Worm (Caenorhabditis elegans): ENCODE data around the gene C18G1.1.

C18G1.1 gene

DNA sequence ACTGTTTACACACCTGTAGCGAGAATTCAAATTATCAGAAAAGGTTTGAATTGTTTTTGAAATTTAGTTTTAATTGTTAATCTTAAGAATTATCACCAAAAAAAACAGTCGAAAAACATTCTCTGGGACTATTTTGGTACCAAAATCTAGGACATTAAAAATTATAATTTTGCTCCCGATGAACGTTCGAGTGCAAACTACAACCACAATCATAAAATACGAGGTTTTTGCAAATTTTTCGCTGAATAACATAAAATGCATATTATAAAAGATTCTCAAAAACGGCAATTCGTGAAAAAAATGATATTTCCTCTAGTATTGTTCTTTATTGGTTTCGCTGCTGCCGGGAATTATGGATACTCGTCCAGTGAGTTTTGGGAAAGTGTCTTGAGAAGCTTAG is 12.6 kb downstream of the C18G1.1 start, which contains the start of gene R02F11.12:
TSS of gene R02F11.12 (plus strand) at position 301 of the 400 bp plus-strand sequence.
- TF ChIP-seq nhr-77 (tag; optimal IDR thresholded peaks at IDR 0.05), result no peak
- no peak for TF ChIP-seq egl-5 (tag; optimal IDR thresholded peaks at IDR 0.05)

- TF ChIP-seq nhr-11 (tag; optimal IDR thresholded peaks at IDR 0.05) (no peak), R02D3.7 (tag; optimal IDR thresholded peaks at IDR 0.05) (no peak), ceh-28 (tag; optimal IDR thresholded peaks at IDR 0.05) (no peak), fos-1 (tag; optimal IDR thresholded peaks at IDR 0.05) (no peak), ZK546.5 (tag; optimal IDR thresholded peaks at IDR 0.05) (no peak), nhr-43 (tag; optimal IDR thresholded peaks at IDR 0.05; ENCODE audit: poor library complexity, severe bottlenecking) (no peak), pqm-1 (tag; optimal IDR thresholded peaks at IDR 0.05) (no peak), mdl-1 (tag; optimal IDR thresholded peaks at IDR 0.05) (no peak)
These were observed 13.8 kb downstream of the C18G1.1 start, which contains the start of gene R02F11.11 for ce11 chrV:4791569-4791968. Gene R02F11.11 (plus strand): TSS chrV:4791869.

ce11 chrV:4794308-4794707 is 16.5 kb downstream of the C18G1.1 start, which contains the start of gene R02F11.2:
Gene R02F11.2 (plus strand): TSS chrV:4794599.
- TF ChIP-seq hmg-11 (tag; optimal IDR thresholded peaks at IDR 0.05) (no peak), nhr-11 (tag; optimal IDR thresholded peaks at IDR 0.05) (peak; percentile 45), lsy-12 (tag; optimal IDR thresholded peaks at IDR 0.05) (no peak), nhr-25 (tag; optimal IDR thresholded peaks at IDR 0.05) (no peak)

ce11 chrV:4800794-4801193 is 23.0 kb downstream of the C18G1.1 start, which contains the start of gene R02F11.1:
Gene R02F11.1 (plus strand): TSS chrV:4801094.
- TF ChIP-seq ceh-16 (tag; optimal IDR thresholded peaks at IDR 0.05) (no peak), tbx-2 (tag; optimal IDR thresholded peaks at IDR 0.05) (no peak), R02D3.7 (tag; optimal IDR thresholded peaks at IDR 0.05) (no peak), elt-2 (tag; optimal IDR thresholded peaks at IDR 0.05) (no peak), eor-1 (tag; optimal IDR thresholded peaks at IDR 0.05) (no peak), hmg-11 (tag; optimal IDR thresholded peaks at IDR 0.05) (no peak), nhr-28 (tag; optimal IDR thresholded peaks at IDR 0.05) (no peak), ztf-11 (tag; optimal IDR thresholded peaks at IDR 0.05) (no peak), nhr-12 (tag; optimal IDR thresholded peaks at IDR 0.05) (no peak), ceh-9 (tag; optimal IDR thresholded peaks at IDR 0.05) (no peak), nhr-67 (tag; optimal IDR thresholded peaks at IDR 0.05) (no peak), ama-1 (optimal IDR thresholded peaks at IDR 0.05) (no peak)

DNA sequence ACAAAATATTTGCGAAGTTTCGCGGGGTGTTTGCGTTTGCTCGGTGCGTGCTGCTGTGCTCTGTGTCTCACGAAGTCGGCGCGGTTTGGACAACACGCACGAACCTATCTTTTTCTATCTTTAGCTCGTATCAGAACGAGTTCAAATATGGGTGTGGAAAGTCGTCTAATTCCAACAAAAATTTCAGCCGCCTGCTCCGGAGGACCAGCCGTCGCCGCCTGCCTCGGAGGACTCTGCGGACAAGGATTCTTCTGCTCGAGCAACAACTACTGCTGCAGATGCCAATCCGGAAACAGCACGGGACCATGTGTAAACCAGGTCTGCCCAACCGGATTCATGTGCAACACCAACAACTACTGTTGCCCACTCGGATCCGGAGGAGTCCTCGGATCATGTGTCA is 24.2 kb downstream of the C18G1.1 start:
- TF ChIP-seq pha-4 (tag; optimal IDR thresholded peaks at IDR 0.05) (no peak), fos-1 (tag; optimal IDR thresholded peaks at IDR 0.05) (no peak), unc-39 (tag; optimal IDR thresholded peaks at IDR 0.05) (no peak), mml-1 (tag; optimal IDR thresholded peaks at IDR 0.05) (no peak)

DNA sequence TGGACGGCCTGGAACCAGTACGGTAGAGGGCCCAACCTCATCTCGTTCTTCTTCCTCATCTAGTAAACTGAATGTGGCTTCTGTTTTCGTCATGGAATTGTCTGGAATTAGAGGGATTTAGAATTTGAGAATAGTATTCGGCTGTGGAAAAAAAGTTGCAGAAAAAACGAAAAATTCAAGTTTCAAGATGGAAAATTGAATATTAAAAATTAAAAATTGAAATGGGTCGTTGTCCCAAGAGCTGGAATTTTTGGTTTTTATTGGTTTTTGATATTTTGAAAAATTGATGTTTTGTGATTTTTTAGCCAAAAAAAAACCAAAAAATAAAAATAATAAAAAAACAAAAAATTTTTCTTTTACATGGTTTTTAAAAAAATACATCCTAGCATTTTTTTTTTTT is 28.1 kb downstream of the C18G1.1 start, which contains the start of gene R02F11.3:
TSS of gene R02F11.3 (minus strand) at position 101 of the 400 bp plus-strand sequence.
- TF ChIP-seq hmg-11 (tag; optimal IDR thresholded peaks at IDR 0.05) (no peak), nhr-67 (tag; optimal IDR thresholded peaks at IDR 0.05) (no peak), nhr-237 (tag; optimal IDR thresholded peaks at IDR 0.05) (no peak), snpc-4 (tag; optimal IDR thresholded peaks at IDR 0.05) (no peak), nhr-12 (tag; optimal IDR thresholded peaks at IDR 0.05) (no peak), lin-39 (tag; optimal IDR thresholded peaks at IDR 0.05) (no peak), pqm-1 (tag; optimal IDR thresholded peaks at IDR 0.05) (no peak), aly-2 (tag; optimal IDR thresholded peaks at IDR 0.05) (no peak), unc-39 (tag; optimal IDR thresholded peaks at IDR 0.05) (no peak), elt-3 (tag; optimal IDR thresholded peaks at IDR 0.05) (no peak), sea-2 (GFP tag; optimal IDR thresholded peaks at IDR 0.05) (no peak), elt-1 (tag; optimal IDR thresholded peaks at IDR 0.05) (no peak), lin-15B (tag; optimal IDR thresholded peaks at IDR 0.05) (no peak), nhr-76 (tag; optimal IDR thresholded peaks at IDR 0.05) (no peak), nhr-23 (tag; optimal IDR thresholded peaks at IDR 0.05) (no peak), nhr-25 (tag; optimal IDR thresholded peaks at IDR 0.05) (no peak), ama-1 (optimal IDR thresholded peaks at IDR 0.05) (no peak), skn-1 (tag; optimal IDR thresholded peaks at IDR 0.05) (no peak), ztf-11 (tag; optimal IDR thresholded peaks at IDR 0.05) (no peak), fos-1 (tag; optimal IDR thresholded peaks at IDR 0.05) (no peak)
